Fruit fly (Drosophila melanogaster) whole organism: ENCODE results near the gene CG42709.

Source experiments
- CG8478 ChIP-seq: fragments of >200 bp; optimal IDR thresholded peaks from 2 replicates; lab custom pipeline; 2018; ENCODE audit warnings: inconsistent platforms
- EcR ChIP-seq, 2 experiments: fragments of >200 bp; optimal IDR thresholded peaks; 2 replicates each; lab custom pipeline; 2017; ENCODE audit warnings: missing biosample characterization in 2 of 2, missing genetic modification characterization in 2 of 2, missing genetic modification reagents in 2 of 2
- pan ChIP-seq: fragments of >200 bp; optimal IDR thresholded peaks from 2 replicates; lab custom pipeline; 2017
- psq ChIP-seq: fragments of >200 bp; optimal IDR thresholded peaks from 2 replicates; lab custom pipeline; 2017
- usp ChIP-seq: fragments of >200 bp; optimal IDR thresholded peaks from 2 replicates; lab custom pipeline; 2017; ENCODE audit warnings: missing biosample characterization, missing genetic modification characterization, mixed read lengths

DNA sequence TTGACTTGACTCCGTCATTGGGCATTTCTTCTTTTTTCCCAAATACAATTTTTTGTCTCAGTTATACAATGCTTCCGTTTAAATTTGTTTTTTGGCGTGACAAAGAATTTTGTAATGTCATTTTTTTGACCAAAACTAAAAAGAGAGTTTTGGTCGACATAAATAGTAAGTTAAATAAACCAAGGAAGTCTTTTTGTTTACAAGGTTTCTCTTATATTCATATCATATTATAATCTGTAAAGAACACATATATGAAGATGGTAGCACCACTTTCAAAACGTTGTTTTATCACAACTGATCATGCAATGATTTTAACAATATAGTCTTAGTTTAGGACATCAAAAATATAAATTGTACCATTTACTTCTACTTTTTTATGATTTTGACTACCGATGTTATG is 9.0 kb upstream of the CG42709 start, which contains the start of the genes CG10969 and CG17666:
- no peak for TF ChIP-seq psq
- no peak for TF ChIP-seq CG8478 (lab: Kevin White, UChicago)
- no peak for TF ChIP-seq pan (lab: Kevin White, UChicago)
- no peak for TF ChIP-seq EcR (GFP tag; optimal IDR thresholded peaks at IDR 0.05; lab: Kevin White, UChicago)
- TF ChIP-seq usp (GFP tag; lab: Kevin White, UChicago) = no peak
